Worm (Caenorhabditis elegans) whole organism, early embryonic: ENCODE results near the gene T22B2.5.

Source experiments
- aly-1 ChIP-seq: sonication (generic microtip); optimal IDR thresholded peaks from 2 replicates; lab custom pipeline; 2016; ENCODE audit warnings: missing genetic modification characterization, missing compliant biosample characterization
- ets-7 ChIP-seq: sonication (generic microtip); optimal IDR thresholded peaks from 2 replicates; lab custom pipeline; 2016; ENCODE audit warnings: missing genotype, missing genetic modification characterization, missing compliant biosample characterization
- flt-1 ChIP-seq: fragments of 200-800 bp; sonication (Bioruptor generic); IDR thresholded peaks from 2 replicates; pipeline ENCODE4 v1.3.6; 2022; ENCODE audit warnings: missing genetic modification characterization, missing compliant biosample characterization

DNA sequence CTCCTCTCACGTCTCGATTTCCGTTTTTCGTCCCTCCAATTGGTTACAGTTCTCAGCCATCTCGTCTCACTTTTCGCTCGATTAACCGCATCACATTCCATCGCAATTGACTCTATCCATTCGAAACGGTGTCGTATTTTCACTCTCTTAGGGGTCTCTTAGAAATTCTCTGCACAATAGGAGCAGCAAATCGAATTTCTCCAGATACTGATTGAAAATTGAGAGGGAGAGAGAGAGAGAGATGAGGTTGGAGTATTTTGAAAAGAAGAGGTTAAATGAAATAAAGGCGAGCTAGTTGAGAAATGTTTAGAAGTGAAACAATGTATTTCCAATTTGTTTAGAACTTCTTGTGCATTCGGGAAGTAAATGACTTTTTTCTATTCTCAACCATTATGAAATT, 9.8 kb downstream of the T22B2.5 start:
- no peak for TF ChIP-seq aly-1 (tag; lab: Kevin White, UChicago)
- no peak for TF ChIP-seq ets-7
- no peak for TF ChIP-seq flt-1 (GFP tag; lab: Robert Waterston, UW)
